Fruit fly (Drosophila melanogaster) whole organism, larva: Measurements from ENCODE around the gene AstC-R1.

ENCODE experiments used
- noc ChIP-seq: fragments of 200-800 bp; sonication (Bioruptor generic); optimal IDR thresholded peaks from 3 replicates; lab custom pipeline; 2019; ENCODE audit warnings: missing biosample characterization, mild to moderate bottlenecking, missing genetic modification characterization, moderate library complexity

AstC-R1 gene

DNA sequence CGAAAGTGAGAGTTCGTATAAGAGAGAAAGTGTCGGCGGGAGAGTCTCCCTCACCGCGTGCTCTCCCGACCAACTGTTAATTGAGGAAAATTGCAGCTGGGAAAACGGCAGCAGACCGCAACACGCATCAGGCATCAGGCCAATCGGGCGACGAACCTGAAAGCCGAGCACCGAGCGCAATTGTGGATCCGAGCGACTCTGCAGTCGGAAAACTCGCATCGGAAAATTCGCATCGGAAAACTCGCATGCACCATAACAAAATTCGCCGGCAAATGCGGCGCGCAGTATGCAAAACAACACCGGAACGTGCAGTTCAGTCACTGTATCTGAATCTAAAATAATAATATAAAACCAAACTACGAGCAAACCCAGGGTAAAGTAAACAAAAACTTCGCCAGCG lies at the start of gene AstC-R1:
AstC-R1 (plus strand) TSS at position 301 of the 400 bp plus-strand sequence.
- TF ChIP-seq noc (tag; lab: Kevin White, UChicago): no peak

DNA sequence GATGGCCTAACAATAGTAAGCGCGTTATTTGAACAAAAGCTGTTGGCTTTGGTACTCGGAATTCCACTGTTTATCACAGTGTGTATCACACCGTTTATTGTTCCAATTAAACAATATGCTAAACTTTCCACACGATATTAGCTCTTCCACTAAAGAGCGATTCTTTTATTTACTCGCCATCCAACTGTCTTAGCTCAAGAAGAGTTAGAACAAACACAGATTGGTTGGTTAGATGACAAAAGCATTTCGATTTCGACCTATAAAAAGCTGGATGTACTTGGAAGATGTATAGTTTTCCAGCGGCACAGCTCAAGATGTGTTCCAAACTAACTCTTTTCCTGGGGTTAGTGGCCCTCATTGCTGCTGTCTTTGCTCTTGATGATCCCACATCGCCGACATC lies 33.4 kb upstream of the AstC-R1 start, which contains the start of gene CG32198:
CG32198 (plus strand) TSS at position 301 of the 400 bp plus-strand sequence.
- no peak for TF ChIP-seq noc (tag; lab: Kevin White, UChicago)

DNA sequence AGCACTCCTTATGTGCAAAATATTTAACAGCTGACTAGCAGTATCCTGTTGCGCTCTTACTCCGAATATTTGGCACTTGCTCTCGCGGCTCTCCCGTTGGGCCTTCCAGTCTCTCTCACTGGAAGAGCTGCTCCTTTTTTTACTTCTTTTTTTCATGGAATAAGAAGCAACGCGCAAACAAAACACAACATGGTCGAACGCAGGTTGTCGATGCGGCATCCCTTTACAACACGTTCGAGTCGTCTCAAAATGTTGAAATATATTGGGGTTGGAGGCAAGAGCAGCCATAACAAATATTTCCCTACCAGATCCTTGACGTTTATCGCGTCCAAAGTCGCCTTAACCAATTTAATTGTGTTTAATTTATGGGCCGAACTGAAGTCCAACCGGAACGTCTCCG lies 20.2 kb upstream of the AstC-R1 start:
- TF ChIP-seq noc (tag; lab: Kevin White, UChicago): no peak

- TF ChIP-seq noc (tag; lab: Kevin White, UChicago): no peak
Measured at dm6 chr3L:18588387-18588786, 28.3 kb downstream of the AstC-R1 start, which contains the start of gene CG7271. CG7271 (plus strand) TSS chr3L:18588759.

DNA sequence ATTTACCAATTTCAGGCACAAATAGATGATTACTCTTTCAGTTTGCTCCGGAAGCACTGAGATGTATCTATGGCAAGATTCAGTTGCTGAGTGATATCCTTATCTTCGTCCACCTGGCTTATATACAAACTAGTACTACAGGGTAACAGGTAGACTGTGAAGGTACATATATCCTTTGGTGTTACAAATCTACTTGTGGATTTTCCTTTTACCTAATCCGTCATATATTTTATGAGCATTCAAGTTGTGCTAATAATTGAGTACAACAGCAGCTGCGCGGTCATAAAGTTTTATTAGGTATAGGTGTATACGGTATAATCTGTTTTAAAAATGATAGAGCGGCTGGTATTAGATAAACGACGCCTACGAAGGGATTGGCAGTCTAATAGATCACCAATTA lies 33.6 kb downstream of the AstC-R1 start, which contains the start of gene term:
term (minus strand) TSS at position 101 of the 400 bp plus-strand sequence.
- no peak for TF ChIP-seq noc (tag; lab: Kevin White, UChicago)

dm6 chr3L:18603125-18603524 lies 43.1 kb downstream of the AstC-R1 start, which contains the start of gene CG18234:
CG18234 (plus strand) TSS chr3L:18603425.
- no peak for TF ChIP-seq noc (tag; lab: Kevin White, UChicago)

dm6 chr3L:18605172-18605571 lies 45.1 kb downstream of the AstC-R1 start, which contains the start of gene CG18233:
CG18233 (plus strand) TSS chr3L:18605472.
- TF ChIP-seq noc (tag; lab: Kevin White, UChicago): no peak

DNA sequence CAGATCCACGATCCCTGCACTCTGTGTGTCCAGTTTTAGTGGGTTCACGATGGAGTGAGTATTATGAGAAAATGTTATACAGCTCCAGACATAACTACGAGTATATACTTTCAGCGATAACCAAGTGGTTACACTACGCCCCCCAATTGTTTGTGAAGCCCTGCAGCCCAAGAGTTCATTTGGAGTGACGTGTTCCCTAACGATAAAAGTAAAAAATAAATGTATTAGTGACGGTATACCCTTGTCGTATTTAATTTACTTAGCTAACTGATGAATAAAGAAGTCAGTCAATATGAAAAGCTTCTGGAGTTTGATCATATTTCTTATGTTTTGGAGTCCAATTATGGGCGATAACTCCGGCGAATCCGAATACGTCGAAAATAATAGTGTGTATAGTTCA lies 47.1 kb downstream of the AstC-R1 start, which contains the start of gene CG18231:
CG18231 (plus strand) TSS at position 301 of the 400 bp plus-strand sequence.
- no peak for TF ChIP-seq noc (tag; lab: Kevin White, UChicago)

- no peak for TF ChIP-seq noc (tag; lab: Kevin White, UChicago)
Measured at dm6 chr3L:18609320-18609719, 49.3 kb downstream of the AstC-R1 start, which contains the start of gene CG32201. CG32201 (plus strand) TSS chr3L:18609620.

dm6 chr3L:18611600-18611999 lies 51.5 kb downstream of the AstC-R1 start, which contains the start of gene CG32199:
CG32199 (plus strand) TSS chr3L:18611900.
- TF ChIP-seq noc (tag; lab: Kevin White, UChicago): no peak

DNA sequence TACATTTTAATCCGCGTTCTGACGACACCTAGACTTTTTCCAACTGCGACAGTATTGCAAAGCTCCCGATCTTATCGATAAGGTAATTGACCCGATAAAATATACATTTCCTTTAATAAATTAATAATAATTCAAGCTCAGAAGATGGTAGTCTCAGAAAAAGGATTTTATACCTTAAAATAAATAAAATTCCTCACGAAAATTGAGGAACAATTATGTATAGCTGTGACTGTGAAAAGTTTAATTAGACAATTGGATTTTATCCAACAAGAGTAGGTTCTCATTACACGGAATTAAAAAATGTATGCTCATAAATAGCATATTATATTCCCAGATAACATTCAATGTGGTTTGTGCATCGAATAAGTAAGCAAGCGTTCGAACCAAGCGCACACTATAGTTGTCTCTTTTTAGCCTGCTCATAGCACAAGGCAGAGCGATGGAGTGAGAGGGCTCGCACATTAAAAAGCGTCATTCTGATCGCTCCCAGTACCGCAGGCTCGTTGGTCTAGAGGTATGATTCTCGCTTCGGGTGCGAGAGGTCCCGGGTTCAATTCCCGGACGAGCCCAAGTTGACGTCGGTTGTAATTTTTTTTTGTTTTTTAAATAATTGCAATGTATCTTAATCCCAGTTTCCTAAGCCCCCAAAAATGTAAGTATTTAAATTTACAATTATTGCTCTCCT lies 58.0 kb downstream of the AstC-R1 start, which contains the start of the genes CG13380 and CG4174:
CG13380 (minus strand) TSS at position 51 of the 685 bp plus-strand sequence.
CG4174 (minus strand) TSS at position 51 of the 685 bp plus-strand sequence.
- TF ChIP-seq noc (tag; lab: Kevin White, UChicago): no peak

DNA sequence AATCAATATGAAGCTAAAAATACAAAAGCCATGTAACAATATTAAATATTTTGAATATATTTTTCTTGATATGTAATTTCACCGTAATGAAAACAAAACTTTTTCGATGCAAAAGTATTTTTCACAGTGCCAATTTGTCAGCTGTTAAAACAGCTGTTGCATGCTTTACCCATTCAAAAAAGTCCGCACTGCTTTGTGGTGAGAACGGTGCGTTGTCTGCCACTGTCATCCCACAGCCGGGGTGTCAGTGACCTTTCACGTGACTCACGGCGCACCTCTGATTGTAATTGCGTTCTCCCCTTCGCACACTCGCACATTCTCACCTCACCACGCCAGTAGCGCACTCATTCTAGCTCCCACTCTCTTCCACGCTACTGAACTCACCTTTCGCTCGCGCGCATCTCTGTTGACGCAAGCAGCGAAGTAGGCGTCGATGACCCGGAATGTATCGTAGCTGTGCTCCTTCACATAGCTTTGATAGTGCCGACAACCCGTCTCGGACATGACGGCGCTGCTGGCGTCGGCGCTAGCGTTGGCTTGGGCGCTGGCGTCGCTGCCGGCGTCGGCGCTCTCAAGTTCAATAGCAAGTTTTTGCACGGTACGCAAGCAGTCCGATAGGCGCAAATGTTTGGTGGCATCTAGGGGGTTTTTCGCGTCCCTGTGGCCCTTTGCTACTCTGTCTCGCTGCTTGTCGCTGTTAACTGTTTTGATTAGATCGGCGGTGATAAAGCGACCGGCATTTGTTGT lies 61.1 kb downstream of the AstC-R1 start:
- TF ChIP-seq noc (tag; lab: Kevin White, UChicago): no peak

dm6 chr3L:18621735-18622421 lies 61.8 kb downstream of the AstC-R1 start, which contains the start of gene not:
not (minus strand) TSS chr3L:18622129.
- TF ChIP-seq noc (tag; lab: Kevin White, UChicago): no peak

dm6 chr3L:18622422-18622739 lies 62.3 kb downstream of the AstC-R1 start, which contains the start of gene bora:
bora (plus strand) TSS chr3L:18622692.
- no peak for TF ChIP-seq noc (tag; lab: Kevin White, UChicago)

dm6 chr3L:18625786-18626185 lies 65.7 kb downstream of the AstC-R1 start, which contains the start of gene MYPT-75D:
MYPT-75D (plus strand) TSS chr3L:18625959.
- peak; percentile 6 for TF ChIP-seq noc (tag; lab: Kevin White, UChicago)
